Worm (Caenorhabditis elegans) whole organism, young adult: ENCODE results near the gene ugt-57.

ENCODE experiments used
- F23B12.7 ChIP-seq: sonication (generic microtip); optimal IDR thresholded peaks from 2 replicates; lab custom pipeline; 2017; ENCODE audit warnings: missing genetic modification characterization, mild to moderate bottlenecking, missing compliant biosample characterization, antibody characterized with exemption, moderate library complexity; ENCODE audit not compliant: insufficient read depth
- F55B11.4 ChIP-seq: sonication (generic microtip); optimal IDR thresholded peaks from 2 replicates; lab custom pipeline; 2016; ENCODE audit warnings: missing compliant biosample characterization, missing genetic modification characterization, borderline replicate concordance; ENCODE audit not compliant: insufficient read depth
- T07F8.4 ChIP-seq: sonication (generic microtip); optimal IDR thresholded peaks from 2 replicates; lab custom pipeline; 2016; ENCODE audit warnings: mild to moderate bottlenecking, missing genetic modification characterization, moderate library complexity, missing compliant biosample characterization
- Y53F4B.3 ChIP-seq: fragments of 200-800 bp; sonication (Bioruptor generic); IDR thresholded peaks from 2 replicates; pipeline ENCODE4 v1.3.6; 2022; ENCODE audit warnings: missing genetic modification reagents, missing genetic modification characterization, missing compliant biosample characterization
- Y53G8AR.9 ChIP-seq: fragments of 200-800 bp; sonication (Bioruptor generic); conservative IDR thresholded peaks from 2 replicates; pipeline ENCODE4 v1.3.6; 2022; ENCODE audit warnings: missing genetic modification reagents, missing genetic modification characterization, missing compliant biosample characterization
- Y56A3A.18 ChIP-seq: fragments of 200-800 bp; sonication (Bioruptor generic); IDR thresholded peaks from 2 replicates; pipeline ENCODE4 v1.3.6; 2022; ENCODE audit warnings: missing genetic modification reagents, missing genetic modification characterization, missing compliant biosample characterization
- akir-1 ChIP-seq: fragments of 200-800 bp; sonication (Bioruptor generic); optimal IDR thresholded peaks from 2 replicates; lab custom pipeline; 2018; ENCODE audit warnings: mild to moderate bottlenecking, missing genetic modification characterization, moderate library complexity, missing compliant biosample characterization
- ama-1 ChIP-seq, 3 experiments: fragments of 150-350 bp in 1 of 3; sonication (generic microtip) in 2 of 3; optimal IDR thresholded peaks; 2 replicates each; lab custom pipeline; 2014 to 2018; ENCODE audit warnings: missing biosample characterization in 2 of 3, missing genetic modification characterization in 2 of 3, missing genetic modification reagents in 2 of 3
- aptf-2 ChIP-seq: fragments of 200-800 bp; sonication (Bioruptor generic); conservative IDR thresholded peaks from 2 replicates; pipeline ENCODE4 v1.3.6; 2022; ENCODE audit warnings: missing genetic modification reagents, missing genetic modification characterization, missing compliant biosample characterization
- ceh-40 ChIP-seq: fragments of 200-800 bp; sonication (Bioruptor generic); IDR thresholded peaks from 2 replicates; pipeline ENCODE4 v1.3.6; 2022; ENCODE audit warnings: missing genetic modification characterization, missing compliant biosample characterization
- ceh-58 ChIP-seq: fragments of 200-800 bp; sonication (Bioruptor generic); IDR thresholded peaks from 2 replicates; pipeline ENCODE4 v1.3.6; 2022; ENCODE audit warnings: missing genetic modification characterization, missing compliant biosample characterization
- dpff-1 ChIP-seq: sonication (generic microtip); optimal IDR thresholded peaks from 2 replicates; lab custom pipeline; 2017; ENCODE audit warnings: mild to moderate bottlenecking, missing genetic modification characterization, missing compliant biosample characterization
- egl-44 ChIP-seq: fragments of 200-800 bp; sonication (Bioruptor generic); IDR thresholded peaks from 2 replicates; pipeline ENCODE4 v1.3.6; 2022; ENCODE audit warnings: missing genetic modification reagents, missing genetic modification characterization, missing compliant biosample characterization
- egrh-3 ChIP-seq: fragments of 200-800 bp; sonication (Bioruptor generic); IDR thresholded peaks from 2 replicates; pipeline ENCODE4 v1.3.6; 2022; ENCODE audit warnings: missing genetic modification reagents, missing genetic modification characterization, missing compliant biosample characterization
- ekl-4 ChIP-seq: fragments of 200-800 bp; sonication (Bioruptor generic); IDR thresholded peaks from 2 replicates; pipeline ENCODE4 v1.3.6; 2022; ENCODE audit warnings: missing genetic modification reagents, missing genetic modification characterization, missing compliant biosample characterization
- fkh-3 ChIP-seq: sonication (generic microtip); optimal IDR thresholded peaks from 2 replicates; lab custom pipeline; 2016; ENCODE audit warnings: mild to moderate bottlenecking, missing genetic modification characterization, missing compliant biosample characterization
- gei-17 ChIP-seq: fragments of 200-800 bp; sonication (Bioruptor generic); optimal IDR thresholded peaks from 2 replicates; lab custom pipeline; 2018; ENCODE audit warnings: mild to moderate bottlenecking, missing genetic modification characterization, missing compliant biosample characterization
- hlh-12 ChIP-seq: sonication (generic microtip); optimal IDR thresholded peaks from 2 replicates; lab custom pipeline; 2016; ENCODE audit warnings: missing genetic modification characterization, missing compliant biosample characterization
- hmg-1.2 ChIP-seq: fragments of 200-800 bp; sonication (Bioruptor generic); IDR thresholded peaks from 2 replicates; pipeline ENCODE4 v1.3.6; 2022; ENCODE audit warnings: missing genetic modification reagents, missing genetic modification characterization, missing compliant biosample characterization
- hmg-20 ChIP-seq: fragments of 200-800 bp; sonication (Bioruptor generic); IDR thresholded peaks from 2 replicates; pipeline ENCODE4 v1.3.6; 2022; ENCODE audit warnings: missing genetic modification reagents, missing genetic modification characterization, missing compliant biosample characterization
- hrde-1 ChIP-seq: sonication (generic microtip); optimal IDR thresholded peaks from 2 replicates; lab custom pipeline; 2016; ENCODE audit warnings: missing genetic modification characterization, mild to moderate bottlenecking, missing compliant biosample characterization, moderate library complexity, missing genotype, missing genetic modification reagents, borderline replicate concordance
- hsf-1 ChIP-seq: fragments of 200-800 bp; sonication (Bioruptor generic); IDR thresholded peaks from 2 replicates; pipeline ENCODE4 v1.3.6; 2022; ENCODE audit warnings: missing genetic modification reagents, missing genetic modification characterization, missing compliant biosample characterization
- lir-1 ChIP-seq: fragments of 200-800 bp; sonication (Bioruptor generic); conservative IDR thresholded peaks from 2 replicates; pipeline ENCODE4 v1.3.6; 2022; ENCODE audit warnings: missing genetic modification reagents, missing genetic modification characterization, missing compliant biosample characterization
- madf-6 ChIP-seq: fragments of 200-800 bp; sonication (Bioruptor generic); IDR thresholded peaks from 2 replicates; pipeline ENCODE4 v1.3.6; 2022; ENCODE audit warnings: missing genetic modification reagents, missing genetic modification characterization, missing compliant biosample characterization
- mcd-1 ChIP-seq: fragments of 200-800 bp; sonication (Bioruptor generic); IDR thresholded peaks from 2 replicates; pipeline ENCODE4 v1.3.6; 2022; ENCODE audit warnings: missing genetic modification reagents, missing genetic modification characterization, missing compliant biosample characterization
- mes-4 ChIP-seq: sonication (generic microtip); optimal IDR thresholded peaks from 2 replicates; lab custom pipeline; 2016; ENCODE audit warnings: missing genotype, missing genetic modification characterization, missing compliant biosample characterization
- nfya-2 ChIP-seq: fragments of 200-800 bp; sonication (Bioruptor generic); IDR thresholded peaks from 2 replicates; pipeline ENCODE4 v1.3.6; 2022; ENCODE audit warnings: missing genetic modification reagents, missing genetic modification characterization, missing compliant biosample characterization
- nhr-80 ChIP-seq: sonication (generic microtip); optimal IDR thresholded peaks from 2 replicates; lab custom pipeline; 2016; ENCODE audit warnings: missing genetic modification characterization, missing compliant biosample characterization
- pbrm-1 ChIP-seq: fragments of 200-800 bp; sonication (Bioruptor generic); IDR thresholded peaks from 2 replicates; pipeline ENCODE4 v1.3.6; 2022; ENCODE audit warnings: missing genetic modification reagents, missing genetic modification characterization, missing compliant biosample characterization
- repo-1 ChIP-seq: sonication (generic microtip); optimal IDR thresholded peaks from 2 replicates; lab custom pipeline; 2017; ENCODE audit warnings: mild to moderate bottlenecking, missing genetic modification characterization, missing compliant biosample characterization
- snpc-4 ChIP-seq, 5 experiments: fragments of 150-350 bp in 1 of 5; sonication (generic microtip) in 4 of 5; optimal IDR thresholded peaks; 2 replicates each; lab custom pipeline; 2014 to 2018; ENCODE audit warnings: missing genetic modification characterization in 5 of 5, missing biosample characterization in 3 of 5, antibody characterized with exemption in 2 of 5, mild to moderate bottlenecking in 2 of 5, missing compliant biosample characterization in 2 of 5, missing genotype in 2 of 5, moderate library complexity in 2 of 5, missing genetic modification reagents in 1 of 5
- somi-1 ChIP-seq: fragments of 200-800 bp; sonication (Bioruptor generic); optimal IDR thresholded peaks from 2 replicates; lab custom pipeline; 2018; ENCODE audit warnings: mild to moderate bottlenecking, missing genetic modification characterization, missing compliant biosample characterization
- sptf-2 ChIP-seq: fragments of 200-800 bp; sonication (Bioruptor generic); optimal IDR thresholded peaks from 2 replicates; lab custom pipeline; 2018; ENCODE audit warnings: mild to moderate bottlenecking, missing genetic modification characterization, missing compliant biosample characterization
- tbx-9 ChIP-seq: sonication (generic microtip); optimal IDR thresholded peaks from 2 replicates; lab custom pipeline; 2016; ENCODE audit warnings: borderline replicate concordance, missing genetic modification characterization, inconsistent platforms, missing compliant biosample characterization
- zfh-2 ChIP-seq: fragments of 200-800 bp; sonication (Bioruptor generic); conservative IDR thresholded peaks from 2 replicates; pipeline ENCODE4 v1.3.6; 2022; ENCODE audit warnings: missing genetic modification reagents, missing genetic modification characterization, missing compliant biosample characterization
- ztf-22 ChIP-seq: fragments of 200-800 bp; sonication (Bioruptor generic); optimal IDR thresholded peaks from 2 replicates; lab custom pipeline; 2018; ENCODE audit warnings: mild to moderate bottlenecking, missing genetic modification characterization, moderate library complexity, missing compliant biosample characterization
- ztf-26 ChIP-seq: sonication (generic microtip); optimal IDR thresholded peaks from 2 replicates; lab custom pipeline; 2017; ENCODE audit warnings: missing genetic modification characterization, missing compliant biosample characterization
- ztf-28 ChIP-seq: fragments of 200-800 bp; sonication (Bioruptor generic); IDR thresholded peaks from 2 replicates; pipeline ENCODE4 v1.3.6; 2022; ENCODE audit warnings: missing genetic modification reagents, missing genetic modification characterization, missing compliant biosample characterization
- ztf-6 ChIP-seq: fragments of 200-800 bp; sonication (Bioruptor generic); IDR thresholded peaks from 2 replicates; pipeline ENCODE4 v1.3.6; 2022; ENCODE audit warnings: missing genetic modification reagents, missing genetic modification characterization, missing compliant biosample characterization

Gene ugt-57

ce11 chrX:6959534-6959933 lies 32.0 kb upstream of the ugt-57 start (continued):
- TF ChIP-seq gei-17 (GFP tag; lab: Kevin White, UChicago) (no peak), pbrm-1 (no peak), hsf-1 (no peak)

ce11 chrX:6962347-6962746 lies 29.2 kb upstream of the ugt-57 start:
- TF ChIP-seq nfya-2 (GFP tag; lab: Robert Waterston, UW) (no peak), Y56A3A.18 (GFP tag; lab: Robert Waterston, UW) (no peak), egl-44 (no peak), F23B12.7 (tag; lab: Kevin White, UChicago) (no peak), ztf-22 (GFP tag; lab: Kevin White, UChicago) (no peak), ztf-26 (tag; lab: Kevin White, UChicago) (no peak), egrh-3 (GFP tag; lab: Robert Waterston, UW) (no peak), ztf-6 (GFP tag; lab: Robert Waterston, UW) (no peak), repo-1 (tag; lab: Kevin White, UChicago) (no peak), lir-1 (GFP tag; lab: Robert Waterston, UW) (no peak), ztf-28 (GFP tag; lab: Robert Waterston, UW) (no peak), Y53F4B.3 (GFP tag; lab: Robert Waterston, UW) (no peak), akir-1 (GFP tag; lab: Kevin White, UChicago) (no peak), madf-6 (GFP tag; lab: Robert Waterston, UW) (no peak), ama-1 (optimal IDR thresholded peaks at IDR 0.05; lab: Kevin White, UChicago) (no peak), ama-1 (GFP tag; optimal IDR thresholded peaks at IDR 0.05; lab: Kevin White, UChicago) (no peak), nhr-80 (tag; lab: Kevin White, UChicago) (no peak), sptf-2 (no peak), ekl-4 (GFP tag; lab: Robert Waterston, UW) (no peak), mes-4 (tag; lab: Kevin White, UChicago) (no peak), mcd-1 (GFP tag; lab: Robert Waterston, UW) (no peak)

ce11 chrX:6963842-6964241 lies 27.7 kb upstream of the ugt-57 start:
- TF ChIP-seq ceh-40: no peak

DNA sequence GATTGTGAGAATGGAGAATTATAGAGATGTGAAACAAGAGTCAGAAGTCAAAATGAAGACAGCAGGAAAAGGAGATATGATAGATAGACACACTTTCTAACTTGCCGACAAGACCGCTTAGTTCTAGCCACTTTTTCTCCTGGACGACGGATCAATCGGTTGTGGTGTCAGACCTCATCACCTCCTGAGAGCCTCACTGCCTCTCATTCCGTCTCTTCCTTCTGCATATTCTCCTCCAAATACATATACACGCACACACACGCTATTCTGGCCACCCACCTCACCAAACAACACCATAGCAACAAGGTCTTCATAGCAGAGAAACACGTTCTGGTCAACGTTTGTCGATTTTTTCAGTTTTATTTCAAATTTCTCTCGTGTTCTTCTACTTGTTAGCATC lies 24.5 kb upstream of the ugt-57 start, which contains the start of gene F01E11.3:
TSS of gene F01E11.3 (plus strand) at position 301 of the 400 bp plus-strand sequence.
- TF ChIP-seq Y53G8AR.9 (GFP tag; lab: Robert Waterston, UW): no peak
- TF ChIP-seq ceh-58 (GFP tag; lab: Robert Waterston, UW): no peak
- TF ChIP-seq aptf-2: no peak
- TF ChIP-seq dpff-1 (tag; lab: Kevin White, UChicago): no peak
- TF ChIP-seq hmg-1.2 (GFP tag; lab: Robert Waterston, UW): no peak
- no peak for TF ChIP-seq hlh-12 (tag; lab: Kevin White, UChicago)
- no peak for TF ChIP-seq ama-1 (optimal IDR thresholded peaks at IDR 0.05; lab: Kevin White, UChicago)
- no peak for TF ChIP-seq ama-1 (GFP tag; optimal IDR thresholded peaks at IDR 0.05; lab: Kevin White, UChicago)
- TF ChIP-seq snpc-4 (GFP tag; optimal IDR thresholded peaks at IDR 0.05; lab: Kevin White, UChicago): no peak
- TF ChIP-seq snpc-4 (tag; optimal IDR thresholded peaks at IDR 0.05; lab: Kevin White, UChicago): no peak
- TF ChIP-seq somi-1 (GFP tag; lab: Kevin White, UChicago): no peak
- TF ChIP-seq hrde-1 (tag; lab: Kevin White, UChicago): no peak
- no peak for TF ChIP-seq T07F8.4 (tag; lab: Kevin White, UChicago)
- no peak for TF ChIP-seq hmg-20 (GFP tag; lab: Robert Waterston, UW)
- no peak for TF ChIP-seq zfh-2
- no peak for TF ChIP-seq fkh-3 (tag; lab: Kevin White, UChicago)
- TF ChIP-seq F55B11.4 (tag; lab: Kevin White, UChicago): no peak
- TF ChIP-seq tbx-9 (tag; lab: Kevin White, UChicago): no peak
- TF ChIP-seq gei-17 (GFP tag; lab: Kevin White, UChicago): no peak
